Fruit fly (Drosophila melanogaster): ENCODE results near the gene EMC1.

Gene EMC1

dm6 chr3R:7886859-7887190 is 20.3 kb downstream of the EMC1 start, which contains the start of gene ArgRS-m (continued):
- TF ChIP-seq CG5180 (GFP tag; optimal IDR thresholded peaks at IDR 0.05) (no peak), CG10147 (GFP tag; optimal IDR thresholded peaks at IDR 0.05) (peak; percentile 30), CG10543 (GFP tag; optimal IDR thresholded peaks at IDR 0.05) (peak; percentile 59), NfI (GFP tag; optimal IDR thresholded peaks at IDR 0.05) (peak; percentile 58), CG2678 (tag; optimal IDR thresholded peaks at IDR 0.05) (peak; percentile 41), sens (GFP tag) (peak; percentile 81), CG43689 (GFP tag; IDR thresholded peaks at IDR 0.05) (no peak), CG4820 (GFP tag; optimal IDR thresholded peaks at IDR 0.05) (no peak), CG8290 (GFP tag; optimal IDR thresholded peaks at IDR 0.05) (no peak), CG8290 (tag; optimal IDR thresholded peaks at IDR 0.05) (peak in 1 of 2 experiments; percentile 74), gsb-n (tag; optimal IDR thresholded peaks at IDR 0.05) (peak; percentile 81), pho (GFP tag; optimal IDR thresholded peaks at IDR 0.05) (peak; percentile 76), org-1 (GFP tag; optimal IDR thresholded peaks at IDR 0.05) (peak; percentile 15), CG4617 (GFP tag; optimal IDR thresholded peaks at IDR 0.05; ENCODE audit: borderline replicate concordance) (peak; percentile 58), Dp (GFP tag; optimal IDR thresholded peaks at IDR 0.05) (peak; percentile 52), croc (GFP tag; conservative IDR thresholded peaks at IDR 0.05) (no peak), stc (GFP tag; IDR thresholded peaks at IDR 0.05) (peak; percentile 6; the same call in 1 of the 2 replicates), CG7786 (GFP tag; optimal IDR thresholded peaks at IDR 0.05) (peak; percentile 73), CG15514 (GFP tag; optimal IDR thresholded peaks at IDR 0.05) (peak; percentile 95), CG8478 (optimal IDR thresholded peaks at IDR 0.05) (no peak), sim (GFP tag; IDR thresholded peaks at IDR 0.05) (no peak), CG8924 (tag; optimal IDR thresholded peaks at IDR 0.05) (peak; percentile 43), gcm2 (GFP tag; optimal IDR thresholded peaks at IDR 0.05) (peak; percentile 10), CG9215 (GFP tag; IDR thresholded peaks at IDR 0.05) (peak; percentile 41; the same call in 1 of the 2 replicates), Chrac-16 (GFP tag; optimal IDR thresholded peaks at IDR 0.05) (peak; percentile 7), zfh2 (GFP tag; optimal IDR thresholded peaks at IDR 0.05) (peak; percentile 73), Trl (optimal IDR thresholded peaks at IDR 0.05) (no peak), Trl (GFP tag; optimal IDR thresholded peaks at IDR 0.05) (peak; percentile 42), bigmax (GFP tag; optimal IDR thresholded peaks at IDR 0.05) (peak; percentile 88), gem (tag; optimal IDR thresholded peaks at IDR 0.05) (peak; percentile 58), knrl (GFP tag; IDR thresholded peaks at IDR 0.05; ENCODE audit: partially characterized antibody) (0 out of 3 replicates have a peak, but pooled peaks have one; percentile 32), YL-1 (GFP tag; optimal IDR thresholded peaks at IDR 0.05) (peak; percentile 39), Sry-δ (GFP tag; optimal IDR thresholded peaks at IDR 0.05) (peak; percentile 58), CG13287 (GFP tag; IDR thresholded peaks at IDR 0.05; ENCODE audit: partially characterized antibody) (peak; percentile 65), Scr (GFP tag; IDR thresholded peaks at IDR 0.05; ENCODE audit: partially characterized antibody) (peak; percentile 48), Max (GFP tag; optimal IDR thresholded peaks at IDR 0.05) (no peak), HLH54F (GFP tag; optimal IDR thresholded peaks at IDR 0.05) (peak; percentile 69), CG4328 (GFP tag; optimal IDR thresholded peaks at IDR 0.05) (no peak), HHEX (GFP tag; optimal IDR thresholded peaks at IDR 0.05) (no peak), E2f2 (GFP tag; IDR thresholded peaks at IDR 0.05) (peak; percentile 59), Ets97D (GFP tag; optimal IDR thresholded peaks at IDR 0.05) (peak; percentile 63), lov (optimal IDR thresholded peaks at IDR 0.05) (no peak), lov (GFP tag; IDR thresholded peaks at IDR 0.05) (no peak), CG2889 (GFP tag; IDR thresholded peaks at IDR 0.05) (0 out of 3 replicates have a peak, but pooled peaks have one; percentile 14), pzg (GFP tag; optimal IDR thresholded peaks at IDR 0.05) (peak; percentile 83), CG15269 (tag; optimal IDR thresholded peaks at IDR 0.05) (peak; percentile 45), Ptx1 (GFP tag; IDR thresholded peaks at IDR 0.05) (peak; percentile 41; the same call in 1 of the 2 replicates), dysf (GFP tag; IDR thresholded peaks at IDR 0.05) (peak; percentile 43; the same call in 1 of the 3 replicates), ftz-f1 (GFP tag; optimal IDR thresholded peaks at IDR 0.05) (peak; percentile 21), CG14441 (GFP tag; IDR thresholded peaks at IDR 0.05) (peak; percentile 16; the same call in 1 of the 2 replicates), Oli (tag; optimal IDR thresholded peaks at IDR 0.05) (peak; percentile 8), dm (GFP tag; optimal IDR thresholded peaks at IDR 0.05) (peak; percentile 60)

Data from whole organism, embryonic.